Fruit fly (Drosophila melanogaster) ovary, adult (tissue): ENCODE data around the gene MED20.

Experiments
- CG17801 ChIP-seq: fragments of 200-800 bp; optimal IDR thresholded peaks from 2 replicates; lab custom pipeline; 2019; ENCODE audit warnings: missing biosample characterization, mild to moderate bottlenecking, missing genetic modification characterization, moderate library complexity; ENCODE audit not compliant: partially characterized antibody

The MED20 gene

DNA sequence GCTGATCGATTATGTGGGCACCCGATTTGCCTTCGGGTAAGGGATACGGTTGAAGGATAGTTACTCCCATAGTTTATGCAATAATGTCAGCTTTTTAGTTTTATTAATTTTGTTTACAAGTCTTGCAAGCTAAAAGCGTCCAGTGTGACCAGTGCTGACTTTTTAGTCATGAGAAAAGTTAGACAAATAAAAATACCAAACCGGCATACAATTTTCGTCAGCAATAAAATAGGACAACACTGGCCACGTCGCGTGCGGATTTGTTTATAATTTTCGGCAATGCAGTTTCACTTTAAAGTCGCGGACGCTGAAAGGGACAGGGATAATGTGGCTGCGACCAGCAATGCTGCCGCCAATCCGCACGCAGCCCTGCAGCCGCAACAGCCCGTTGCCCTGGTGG lies at the start of gene MED20, which contains the start of gene Trf:
Gene MED20 (minus strand): TSS at position 157 of the 400 bp plus-strand sequence.
Gene Trf (plus strand): TSS at position 204 of the 400 bp plus-strand sequence.
- no peak for TF ChIP-seq CG17801

- TF ChIP-seq CG17801 = no peak
Measured at dm6 chr2L:8116632-8117193, 44.1 kb upstream of the MED20 start.

DNA sequence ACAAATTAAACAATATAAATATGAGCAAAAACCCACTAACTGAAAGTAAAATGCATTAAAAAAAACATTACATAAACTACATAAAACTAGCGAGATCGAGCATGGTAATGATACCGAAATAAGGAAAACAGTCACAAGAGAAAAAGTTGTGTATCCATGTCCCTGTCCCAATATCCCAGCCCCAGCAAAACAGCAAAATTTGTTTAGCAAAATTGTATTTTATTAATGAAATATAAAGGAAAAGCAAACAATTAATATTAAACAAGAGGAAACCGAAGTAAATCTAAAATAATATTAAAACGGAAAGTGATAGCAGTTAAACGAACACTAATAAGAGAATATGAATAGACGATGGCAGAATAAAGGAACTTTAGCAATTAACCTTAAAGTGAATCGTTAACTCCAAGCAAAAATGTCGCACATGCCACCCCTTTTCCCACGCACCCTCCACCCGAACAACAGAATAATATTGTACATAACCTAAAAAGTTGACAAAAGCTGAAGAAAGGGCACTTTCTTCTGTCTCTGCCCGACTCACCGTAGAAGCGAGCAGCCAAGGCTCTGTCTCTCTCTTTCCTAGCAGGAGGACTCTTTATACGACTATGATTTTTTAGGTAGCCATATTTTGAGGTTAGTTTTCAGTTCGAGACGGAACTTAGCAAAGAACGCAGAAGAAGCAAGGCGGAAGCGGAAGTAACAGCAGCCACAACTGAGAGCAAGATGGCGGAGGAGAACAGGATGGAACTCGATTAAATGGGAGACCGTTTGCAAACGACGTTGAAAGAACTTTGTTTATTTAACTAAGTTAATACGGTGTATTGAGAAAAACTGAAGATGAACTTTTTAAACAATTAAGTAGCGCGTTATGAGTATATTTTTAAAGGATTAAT lies 38.1 kb upstream of the MED20 start:
- no peak for TF ChIP-seq CG17801

DNA sequence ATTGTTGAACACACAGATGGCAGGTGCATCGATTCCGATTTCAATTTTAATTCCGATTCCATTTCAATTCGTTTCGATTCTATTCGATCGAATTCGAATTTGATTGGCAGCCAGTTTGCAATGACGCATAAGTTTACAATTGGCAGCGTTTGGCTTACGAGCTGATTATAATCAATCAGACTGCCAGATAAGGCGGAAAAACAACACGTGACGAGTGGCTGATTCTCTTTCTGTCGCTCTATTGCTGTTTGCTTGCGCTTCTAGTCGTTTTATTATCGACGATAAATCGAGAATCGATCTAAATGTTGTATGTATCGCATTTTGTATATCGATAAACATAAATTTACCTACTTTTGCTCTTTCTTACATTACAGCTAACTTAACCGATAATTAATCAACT lies 32.1 kb upstream of the MED20 start:
- TF ChIP-seq CG17801 = no peak

DNA sequence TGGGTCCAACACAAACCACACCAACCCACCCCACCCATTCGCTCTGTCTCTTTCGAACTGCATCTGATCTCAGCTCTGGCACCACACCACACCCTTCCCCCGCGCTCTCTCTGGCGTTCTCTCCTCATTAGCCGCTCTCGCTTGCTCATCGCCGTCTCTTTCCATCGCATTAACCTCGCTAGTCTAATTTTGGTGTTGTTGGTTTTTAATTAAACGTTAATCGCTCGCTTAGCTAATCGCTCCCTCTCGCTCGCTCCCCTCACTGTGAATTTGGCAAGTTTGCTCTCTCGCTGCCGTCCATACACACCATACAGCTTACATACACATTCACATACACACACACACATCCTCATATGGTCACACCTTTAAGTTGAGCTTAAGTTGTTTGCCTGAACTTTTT lies 31.4 kb upstream of the MED20 start:
- no peak for TF ChIP-seq CG17801

dm6 chr2L:8103073-8103472 lies 30.4 kb upstream of the MED20 start:
- TF ChIP-seq CG17801 = no peak

- peak; percentile 22 for TF ChIP-seq CG17801
Measured at dm6 chr2L:8100489-8101352, 28.1 kb upstream of the MED20 start.

- TF ChIP-seq CG17801 = no peak
Measured at dm6 chr2L:8099615-8100375, 27.1 kb upstream of the MED20 start.

dm6 chr2L:8099050-8099449 lies 26.4 kb upstream of the MED20 start:
- TF ChIP-seq CG17801 = no peak

DNA sequence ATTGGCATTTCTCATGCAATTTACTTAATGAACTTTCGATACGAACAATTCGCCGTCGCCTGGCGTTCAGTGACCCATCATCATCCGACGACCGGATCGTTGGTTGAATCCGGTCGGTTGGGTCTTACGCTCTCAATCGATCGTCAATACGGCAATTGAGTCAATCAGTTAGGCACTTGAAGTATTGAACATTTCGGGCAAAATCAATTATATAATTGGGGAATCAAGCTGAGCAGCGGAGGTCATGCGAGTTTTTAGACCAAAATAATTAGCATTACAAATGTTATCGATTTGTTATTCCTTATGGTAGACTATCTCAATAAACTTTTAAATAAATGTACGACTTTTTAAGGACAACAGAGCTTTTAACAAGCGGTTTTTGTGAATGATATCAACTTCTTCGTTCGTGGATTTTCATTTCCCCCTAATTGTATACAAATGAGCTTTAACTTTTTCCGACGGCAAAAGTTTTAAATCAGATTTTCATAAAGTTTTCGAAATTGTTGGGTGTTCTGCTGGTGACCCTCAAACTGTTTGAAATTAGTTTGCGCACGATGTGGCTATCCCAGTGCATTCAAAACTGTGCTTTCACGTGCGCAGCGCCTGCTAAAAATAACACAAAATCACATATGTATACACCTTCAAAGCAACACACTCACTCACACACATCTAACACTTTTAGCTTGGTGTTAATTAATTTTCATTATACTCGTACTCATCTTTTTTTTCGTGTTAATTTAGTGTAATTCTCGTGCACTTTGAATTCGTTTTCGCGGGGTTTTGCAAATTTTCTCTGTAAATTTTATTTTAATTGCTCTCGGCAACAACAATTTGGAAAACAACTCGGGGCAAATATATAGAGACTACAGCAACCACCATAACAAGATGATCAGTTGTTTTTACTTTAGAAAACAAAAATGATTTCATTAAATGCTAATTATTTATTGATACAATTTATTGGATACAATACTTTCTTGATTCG lies 25.6 kb upstream of the MED20 start:
- no peak for TF ChIP-seq CG17801

DNA sequence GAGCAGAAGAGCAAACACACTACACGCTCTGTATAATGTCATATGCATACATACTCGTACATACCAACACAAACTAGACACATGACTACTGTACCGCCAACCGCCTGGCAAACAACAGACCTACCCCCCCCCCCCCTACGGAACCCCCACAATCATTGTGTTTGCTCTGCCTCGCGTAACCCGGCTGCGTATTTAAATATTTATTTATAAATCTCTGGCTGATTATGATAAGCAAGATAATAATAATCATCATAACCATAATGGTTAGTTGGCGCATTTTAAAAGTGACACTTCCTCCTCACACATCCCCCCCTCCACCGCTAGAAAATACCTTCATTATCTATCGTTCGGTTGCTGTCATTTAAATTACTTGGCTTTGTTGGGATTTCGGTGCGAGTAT lies 24.8 kb upstream of the MED20 start:
- TF ChIP-seq CG17801 = peak; percentile 32

DNA sequence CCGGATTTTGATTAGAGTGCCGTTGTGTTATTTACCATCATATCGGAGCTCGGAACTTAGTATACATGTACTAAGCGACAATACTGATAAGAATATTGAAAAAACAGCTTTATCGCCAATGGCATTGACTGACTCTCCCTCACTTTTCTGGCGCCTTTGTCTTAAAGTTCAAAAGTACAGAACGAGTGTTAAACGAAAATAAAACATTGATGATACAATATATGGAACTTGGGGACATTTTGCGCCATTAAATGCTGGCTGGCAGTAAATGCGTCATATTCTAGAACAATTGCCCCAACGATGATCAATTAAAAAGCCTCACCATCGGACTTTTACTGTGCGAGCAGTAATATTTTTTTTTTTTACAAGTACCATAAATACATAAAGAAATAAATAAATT lies 22.5 kb upstream of the MED20 start:
- no peak for TF ChIP-seq CG17801

DNA sequence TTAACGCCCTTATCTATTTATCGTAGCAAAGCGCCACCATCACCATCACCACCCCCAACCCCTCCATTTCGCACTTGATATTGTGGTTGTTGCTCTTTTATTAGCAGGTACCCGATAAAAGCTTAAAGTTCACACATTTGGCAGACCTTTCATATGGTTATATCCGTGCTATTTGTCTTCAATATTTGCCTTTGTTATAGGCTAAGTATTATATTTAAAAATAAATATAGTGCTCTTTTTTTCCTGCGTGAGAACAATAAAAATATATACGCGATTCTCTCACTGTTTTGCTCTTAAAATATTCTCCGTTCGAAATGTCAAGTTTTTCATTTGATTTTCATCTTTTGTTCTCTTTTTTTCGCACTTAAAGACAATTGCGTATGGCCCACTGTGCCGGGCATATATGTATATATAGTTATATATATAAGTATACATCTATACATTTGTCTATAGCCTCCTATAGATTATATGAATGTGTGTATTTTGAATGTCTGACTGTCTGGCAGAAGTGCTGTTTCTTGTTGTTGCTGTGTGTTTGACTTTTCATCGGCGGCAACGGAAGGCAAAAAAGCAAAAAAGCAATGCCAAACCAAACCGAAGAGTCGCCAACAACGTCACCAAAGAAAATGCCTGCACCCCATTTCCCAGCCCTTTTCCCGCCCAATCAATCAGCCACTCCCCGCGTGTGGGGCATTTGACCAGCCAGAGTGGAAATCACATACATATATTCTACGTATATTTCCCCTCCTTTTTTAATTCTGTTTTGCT lies 21.6 kb upstream of the MED20 start:
- no peak for TF ChIP-seq CG17801
